Worm (Caenorhabditis elegans) whole organism, L2 larva: Measurements from ENCODE around the gene C07A4.2.

Source experiments
- R02D3.7 ChIP-seq: fragments of 150-350 bp; optimal IDR thresholded peaks from 2 replicates; lab custom pipeline; 2014; ENCODE audit warnings: missing biosample characterization, missing genetic modification characterization
- ama-1 ChIP-seq: fragments of 150-350 bp; optimal IDR thresholded peaks from 2 replicates; lab custom pipeline; 2018; ENCODE audit warnings: inconsistent platforms
- ceh-16 ChIP-seq: fragments of 150-350 bp; optimal IDR thresholded peaks from 2 replicates; lab custom pipeline; 2014; ENCODE audit warnings: missing biosample characterization, missing genetic modification characterization
- egl-27 ChIP-seq: sonication (generic microtip); optimal IDR thresholded peaks from 3 replicates; lab custom pipeline; 2017; ENCODE audit warnings: missing biosample characterization, missing genetic modification reagents, missing genetic modification characterization
- sma-3 ChIP-seq: sonication (generic microtip); optimal IDR thresholded peaks from 2 replicates; lab custom pipeline; 2016; ENCODE audit warnings: missing genetic modification reagents, missing genetic modification characterization, missing compliant biosample characterization
- unc-62 ChIP-seq: fragments of 150-350 bp; optimal IDR thresholded peaks from 2 replicates; lab custom pipeline; 2014; ENCODE audit warnings: missing biosample characterization, missing genetic modification reagents, missing genetic modification characterization

- no peak for TF ChIP-seq ceh-16 (tag; lab: Kevin White, UChicago)
- no peak for TF ChIP-seq ama-1 (lab: Kevin White, UChicago)
- no peak for TF ChIP-seq sma-3 (GFP tag; lab: Kevin White, UChicago)
- TF ChIP-seq R02D3.7 (tag; lab: Kevin White, UChicago): no peak
- no peak for TF ChIP-seq unc-62 (GFP tag; lab: Kevin White, UChicago)
- no peak for TF ChIP-seq egl-27 (tag; lab: Kevin White, UChicago)
These were observed 3.5 kb upstream of the C07A4.2 start for ce11 chrX:10168534-10168933.
